Worm (Caenorhabditis elegans) whole organism, L1 larva: Measurements from ENCODE around the gene tag-196.

ENCODE experiments used
- dpl-1 ChIP-seq, 3 experiments: fragments of 150-350 bp in 2 of 3; sonication (generic microtip) in 1 of 3; optimal IDR thresholded peaks; 2 replicates each; lab custom pipeline; 2014 to 2017; ENCODE audit warnings: missing biosample characterization in 3 of 3, missing genetic modification characterization in 3 of 3, missing genetic modification reagents in 3 of 3
- lin-39 ChIP-seq: fragments of 150-350 bp; optimal IDR thresholded peaks from 2 replicates; lab custom pipeline; 2014; ENCODE audit warnings: missing biosample characterization, missing genetic modification reagents, missing genetic modification characterization
- lir-3 ChIP-seq: sonication (generic microtip); optimal IDR thresholded peaks from 2 replicates; lab custom pipeline; 2016; ENCODE audit warnings: mild to moderate bottlenecking, missing genetic modification characterization, moderate library complexity, missing compliant biosample characterization; ENCODE audit not compliant: poor library complexity
- nhr-28 ChIP-seq: fragments of 150-350 bp; optimal IDR thresholded peaks from 2 replicates; lab custom pipeline; 2014; ENCODE audit warnings: missing biosample characterization, missing genetic modification characterization
- skn-1 ChIP-seq: fragments of 150-350 bp; optimal IDR thresholded peaks from 2 replicates; lab custom pipeline; 2014; ENCODE audit warnings: missing biosample characterization, missing genetic modification characterization
- snu-23 ChIP-seq: sonication (generic microtip); optimal IDR thresholded peaks from 2 replicates; lab custom pipeline; 2016; ENCODE audit warnings: missing genetic modification characterization, missing compliant biosample characterization

DNA sequence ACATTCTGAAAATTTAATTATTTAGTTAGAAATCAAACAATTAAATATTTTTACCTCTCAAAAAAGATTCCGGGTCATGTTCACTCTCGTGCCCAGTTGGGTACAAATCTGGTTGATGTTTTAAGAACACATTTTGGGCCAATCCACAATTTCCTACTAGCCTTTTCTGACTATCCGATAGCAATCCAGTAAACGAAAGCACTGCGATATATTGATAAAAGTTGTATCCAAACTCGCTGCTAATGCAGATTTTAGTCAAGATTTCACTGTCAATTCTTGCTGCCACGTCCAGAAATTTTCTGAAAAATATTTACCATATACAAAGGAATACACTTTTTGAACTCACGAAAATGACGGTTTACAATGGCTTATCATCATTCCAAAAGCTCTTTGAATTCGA is 25.5 kb upstream of the tag-196 start:
- TF ChIP-seq nhr-28 (no peak), dpl-1 (GFP tag; optimal IDR thresholded peaks at IDR 0.05; lab: Kevin White, UChicago) (no peak), snu-23 (GFP tag; lab: Kevin White, UChicago) (no peak), skn-1 (tag; lab: Kevin White, UChicago) (no peak), lir-3 (tag; lab: Kevin White, UChicago) (no peak), lin-39 (tag; lab: Kevin White, UChicago) (no peak)
